Worm (Caenorhabditis elegans): ENCODE measurements around the gene F09F7.5.
A peak's percentile ranks its signal among the peaks of the same experiment; 100 is the strongest.

F09F7.5 gene

DNA sequence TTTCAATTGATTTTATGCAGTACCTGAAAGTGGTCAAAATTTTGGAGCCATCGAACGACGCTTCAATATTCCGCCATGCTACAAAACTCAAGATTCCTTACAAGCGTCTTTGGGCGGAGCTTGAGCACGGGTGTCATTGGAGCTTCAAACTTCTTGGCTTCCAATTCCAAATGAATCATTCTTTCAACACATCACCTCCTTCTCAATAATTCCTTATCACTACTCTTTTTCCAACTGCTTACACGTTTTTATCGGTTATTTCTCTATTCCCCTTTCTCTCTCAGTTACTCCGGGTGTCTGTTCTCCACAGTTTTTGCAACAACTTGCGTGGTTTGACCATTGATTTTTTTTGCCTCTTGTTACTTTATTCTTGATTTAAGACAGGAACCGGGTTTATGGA lies at the start of gene F09F7.5:
F09F7.5 (plus strand) TSS at position 258 of the 400 bp plus-strand sequence.
- no peak for TF ChIP-seq ceh-30 (tag; optimal IDR thresholded peaks at IDR 0.05)
- TF ChIP-seq elt-2 (tag; optimal IDR thresholded peaks at IDR 0.05), result peak; percentile 26

DNA sequence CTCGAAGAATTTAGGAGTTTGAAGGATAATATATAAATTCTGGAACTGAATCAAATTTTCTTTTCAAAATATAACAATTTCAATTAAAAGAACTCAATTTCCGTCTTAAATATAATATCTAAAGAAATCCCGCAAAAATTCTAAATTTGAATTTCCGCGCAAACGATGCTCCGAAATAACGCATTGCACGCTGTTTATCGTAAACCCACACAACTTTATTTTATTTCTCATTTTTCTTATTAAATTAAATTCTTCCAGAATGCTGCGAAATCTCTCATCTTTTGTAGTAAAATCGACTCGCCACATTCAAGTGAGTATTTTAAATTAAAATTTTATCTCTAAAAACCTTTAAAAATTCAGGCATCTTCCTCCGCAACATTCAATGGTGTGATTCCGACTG lies 47.8 kb upstream of the F09F7.5 start, which contains the start of gene R02F2.9:
R02F2.9 (plus strand) TSS at position 218 of the 400 bp plus-strand sequence.
- TF ChIP-seq F13H6.1 (tag; optimal IDR thresholded peaks at IDR 0.05) (no peak), nfya-1 (tag; optimal IDR thresholded peaks at IDR 0.05) (peak; percentile 41), fkh-6 (tag; optimal IDR thresholded peaks at IDR 0.05) (no peak), ceh-18 (tag; optimal IDR thresholded peaks at IDR 0.05) (no peak), ceh-22 (tag; optimal IDR thresholded peaks at IDR 0.05) (no peak), ceh-6 (GFP tag; optimal IDR thresholded peaks at IDR 0.05) (no peak), ets-4 (tag; optimal IDR thresholded peaks at IDR 0.05) (peak; percentile 55), unc-42 (tag; optimal IDR thresholded peaks at IDR 0.05) (peak; percentile 37), zip-5 (tag; optimal IDR thresholded peaks at IDR 0.05) (no peak), dve-1 (tag; optimal IDR thresholded peaks at IDR 0.05) (no peak), che-1 (tag; optimal IDR thresholded peaks at IDR 0.05) (no peak), lim-6 (tag; optimal IDR thresholded peaks at IDR 0.05) (no peak)

DNA sequence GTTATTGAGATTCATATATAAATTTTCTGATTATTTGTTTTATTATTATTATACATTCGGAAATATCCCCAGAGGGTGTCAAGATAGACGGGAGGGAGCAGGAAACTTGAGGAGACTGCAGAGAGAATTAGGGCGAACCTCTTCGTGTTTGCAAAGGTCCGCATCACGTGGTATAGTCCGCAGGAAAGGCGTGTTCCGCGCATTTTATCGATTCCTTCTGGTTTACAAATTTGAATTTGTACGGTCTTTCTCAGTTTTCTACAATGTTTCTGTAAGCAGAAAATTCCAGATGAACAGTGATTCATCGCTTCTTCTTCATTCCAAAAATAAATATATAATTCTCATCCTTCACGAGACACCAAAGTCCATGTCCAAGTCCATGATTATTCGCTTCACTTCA lies 46.8 kb upstream of the F09F7.5 start:
- no peak for TF ChIP-seq C38D4.7 (GFP tag; optimal IDR thresholded peaks at IDR 0.05)
- no peak for TF ChIP-seq tbx-7 (tag; optimal IDR thresholded peaks at IDR 0.05)
- peak; percentile 86 for TF ChIP-seq hlh-30 (tag; optimal IDR thresholded peaks at IDR 0.05; ENCODE audit: insufficient read depth)
- peak; percentile 2 for TF ChIP-seq tbx-2 (tag; optimal IDR thresholded peaks at IDR 0.05)
- no peak for TF ChIP-seq lim-6 (tag; optimal IDR thresholded peaks at IDR 0.05)
- peak; percentile 31 for TF ChIP-seq ceh-48 (tag; optimal IDR thresholded peaks at IDR 0.05)
- TF ChIP-seq ceh-31 (tag; optimal IDR thresholded peaks at IDR 0.05), result peak; percentile 23

DNA sequence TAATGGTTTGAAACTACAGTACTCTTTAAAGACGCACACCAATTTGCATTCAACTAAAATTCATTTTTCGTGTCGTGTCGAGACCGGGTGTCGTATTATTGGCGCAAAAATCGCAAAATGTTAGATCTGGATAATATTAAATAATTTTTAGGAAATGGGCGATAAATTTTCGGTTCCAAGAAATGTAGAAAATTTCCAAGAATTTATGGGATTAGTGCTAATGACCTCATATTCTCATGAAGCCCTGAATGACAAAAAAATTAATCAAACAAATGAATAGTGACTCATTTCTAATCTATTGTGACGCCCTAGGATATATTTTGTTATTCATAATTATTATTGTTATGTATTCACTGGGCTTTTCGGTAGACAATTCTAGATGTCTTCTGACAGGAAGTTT lies 46.1 kb upstream of the F09F7.5 start:
- TF ChIP-seq pat-9 (tag; optimal IDR thresholded peaks at IDR 0.05) (no peak), unc-3 (GFP tag; conservative IDR thresholded peaks at IDR 0.05) (no peak), unc-3 (tag; optimal IDR thresholded peaks at IDR 0.05) (no peak), ceh-24 (tag; optimal IDR thresholded peaks at IDR 0.05) (no peak), sdc-2 (tag; optimal IDR thresholded peaks at IDR 0.05) (no peak), eyg-1 (tag; optimal IDR thresholded peaks at IDR 0.05) (no peak), lin-11 (tag; optimal IDR thresholded peaks at IDR 0.05) (no peak), pha-4 (tag; optimal IDR thresholded peaks at IDR 0.05) (no peak), ets-4 (tag; optimal IDR thresholded peaks at IDR 0.05) (no peak), sox-2 (GFP tag; IDR thresholded peaks at IDR 0.05) (no peak), ceh-31 (tag; optimal IDR thresholded peaks at IDR 0.05) (no peak), madf-2 (tag; optimal IDR thresholded peaks at IDR 0.05) (no peak), odd-2 (tag; optimal IDR thresholded peaks at IDR 0.05) (no peak), pha-2 (tag; optimal IDR thresholded peaks at IDR 0.05) (no peak), ceh-34 (tag; optimal IDR thresholded peaks at IDR 0.05) (no peak), ahr-1 (tag; optimal IDR thresholded peaks at IDR 0.05) (no peak), ceh-14 (tag; optimal IDR thresholded peaks at IDR 0.05) (no peak)

Measured in whole organism, late embryonic.